Worm (Caenorhabditis elegans) whole organism, late embryonic: Measurements from ENCODE around the gene ZK632.4.

Experiments
- F13H6.1 ChIP-seq: sonication (generic microtip); optimal IDR thresholded peaks from 2 replicates; lab custom pipeline; 2016; ENCODE audit warnings: missing genetic modification characterization, missing compliant biosample characterization
- K09A11.1 ChIP-seq: sonication (generic microtip); optimal IDR thresholded peaks from 2 replicates; lab custom pipeline; 2017; ENCODE audit warnings: antibody characterized with exemption, mild to moderate bottlenecking, missing genetic modification characterization, missing compliant biosample characterization; ENCODE audit not compliant: insufficient read depth
- ahr-1 ChIP-seq: sonication (generic microtip); optimal IDR thresholded peaks from 2 replicates; lab custom pipeline; 2016; ENCODE audit warnings: missing genetic modification characterization, missing compliant biosample characterization
- ama-1 ChIP-seq: fragments of 150-350 bp; optimal IDR thresholded peaks from 2 replicates; lab custom pipeline; 2014
- ceh-22 ChIP-seq: sonication (generic microtip); optimal IDR thresholded peaks from 2 replicates; lab custom pipeline; 2017; ENCODE audit warnings: missing biosample characterization, missing genetic modification characterization
- ceh-30 ChIP-seq: fragments of 150-350 bp; optimal IDR thresholded peaks from 2 replicates; lab custom pipeline; 2014; ENCODE audit warnings: missing biosample characterization, missing genetic modification characterization
- ceh-31 ChIP-seq: sonication (generic microtip); optimal IDR thresholded peaks from 2 replicates; lab custom pipeline; 2016; ENCODE audit warnings: missing genetic modification characterization, missing compliant biosample characterization
- ceh-34 ChIP-seq: sonication (generic microtip); optimal IDR thresholded peaks from 2 replicates; lab custom pipeline; 2016; ENCODE audit warnings: mild to moderate bottlenecking, missing genetic modification characterization, missing compliant biosample characterization
- ceh-48 ChIP-seq: sonication (generic microtip); optimal IDR thresholded peaks from 2 replicates; lab custom pipeline; 2016; ENCODE audit warnings: missing genetic modification characterization, inconsistent platforms, missing compliant biosample characterization
- dmd-4 ChIP-seq: sonication (generic microtip); optimal IDR thresholded peaks from 2 replicates; lab custom pipeline; 2016; ENCODE audit warnings: borderline replicate concordance, missing genetic modification characterization, missing compliant biosample characterization
- dve-1 ChIP-seq: sonication (generic microtip); optimal IDR thresholded peaks from 2 replicates; lab custom pipeline; 2017; ENCODE audit warnings: antibody characterized with exemption, mild to moderate bottlenecking, missing genetic modification characterization, missing compliant biosample characterization
- elt-2 ChIP-seq: sonication (generic microtip); optimal IDR thresholded peaks from 2 replicates; lab custom pipeline; 2016; ENCODE audit warnings: missing genetic modification reagents, missing genetic modification characterization, missing compliant biosample characterization
- ets-4 ChIP-seq: sonication (generic microtip); optimal IDR thresholded peaks from 2 replicates; lab custom pipeline; 2016; ENCODE audit warnings: missing genetic modification characterization, missing compliant biosample characterization
- eyg-1 ChIP-seq: sonication (generic microtip); optimal IDR thresholded peaks from 2 replicates; lab custom pipeline; 2016; ENCODE audit warnings: missing genotype, missing genetic modification characterization, missing compliant biosample characterization
- fkh-10 ChIP-seq: fragments of 150-350 bp; optimal IDR thresholded peaks from 2 replicates; lab custom pipeline; 2014; ENCODE audit warnings: missing biosample characterization, missing genetic modification reagents, missing genetic modification characterization
- fkh-6 ChIP-seq: sonication (generic microtip); optimal IDR thresholded peaks from 2 replicates; lab custom pipeline; 2016; ENCODE audit warnings: missing genetic modification characterization, missing compliant biosample characterization
- gmeb-2 ChIP-seq: sonication (generic microtip); optimal IDR thresholded peaks from 2 replicates; lab custom pipeline; 2016; ENCODE audit warnings: missing genetic modification characterization, inconsistent platforms, missing compliant biosample characterization
- hlh-15 ChIP-seq: sonication (generic microtip); optimal IDR thresholded peaks from 2 replicates; lab custom pipeline; 2016; ENCODE audit warnings: missing genetic modification characterization, missing compliant biosample characterization
- hlh-30 ChIP-seq: sonication (generic microtip); optimal IDR thresholded peaks from 2 replicates; lab custom pipeline; 2017; ENCODE audit warnings: antibody characterized with exemption, missing genetic modification characterization, missing compliant biosample characterization; ENCODE audit not compliant: insufficient read depth
- hlh-6 ChIP-seq: sonication (generic microtip); optimal IDR thresholded peaks from 2 replicates; lab custom pipeline; 2016; ENCODE audit warnings: missing genotype, missing genetic modification characterization, missing compliant biosample characterization
- lim-6 ChIP-seq: sonication (generic microtip); optimal IDR thresholded peaks from 2 replicates; lab custom pipeline; 2016; ENCODE audit warnings: missing genetic modification characterization, missing compliant biosample characterization
- lin-11 ChIP-seq: fragments of 200-800 bp; sonication (Bioruptor generic); optimal IDR thresholded peaks from 2 replicates; lab custom pipeline; 2018; ENCODE audit warnings: mild to moderate bottlenecking, missing genetic modification characterization, missing compliant biosample characterization
- mec-3 ChIP-seq: sonication (generic microtip); optimal IDR thresholded peaks from 2 replicates; lab custom pipeline; 2016; ENCODE audit warnings: borderline replicate concordance, missing genetic modification characterization, missing compliant biosample characterization
- pat-9 ChIP-seq: fragments of 200-800 bp; sonication (Bioruptor generic); optimal IDR thresholded peaks from 2 replicates; lab custom pipeline; 2018; ENCODE audit warnings: mild to moderate bottlenecking, missing genetic modification characterization, moderate library complexity, missing compliant biosample characterization
- pax-1 ChIP-seq: fragments of 150-350 bp; optimal IDR thresholded peaks from 2 replicates; lab custom pipeline; 2014; ENCODE audit warnings: missing biosample characterization, missing genetic modification characterization
- pha-2 ChIP-seq: sonication (generic microtip); optimal IDR thresholded peaks from 2 replicates; lab custom pipeline; 2017; ENCODE audit warnings: mild to moderate bottlenecking, missing genetic modification characterization, missing compliant biosample characterization
- pqm-1 ChIP-seq: sonication (generic microtip); optimal IDR thresholded peaks from 2 replicates; lab custom pipeline; 2016; ENCODE audit warnings: missing genetic modification characterization, missing compliant biosample characterization
- pros-1 ChIP-seq: fragments of 150-350 bp; optimal IDR thresholded peaks from 2 replicates; lab custom pipeline; 2014; ENCODE audit warnings: missing biosample characterization, missing genetic modification reagents, missing genetic modification characterization
- ref-2 ChIP-seq: sonication (generic microtip); optimal IDR thresholded peaks from 2 replicates; lab custom pipeline; 2016; ENCODE audit warnings: missing genetic modification characterization, missing compliant biosample characterization
- sdc-2 ChIP-seq: sonication (generic microtip); optimal IDR thresholded peaks from 2 replicates; lab custom pipeline; 2016; ENCODE audit warnings: missing genotype, missing genetic modification characterization, missing compliant biosample characterization
- sox-4 ChIP-seq: sonication (generic microtip); optimal IDR thresholded peaks from 2 replicates; lab custom pipeline; 2017; ENCODE audit warnings: mild to moderate bottlenecking, missing genetic modification characterization, inconsistent platforms, missing compliant biosample characterization
- tbx-2 ChIP-seq: sonication (generic microtip); optimal IDR thresholded peaks from 2 replicates; lab custom pipeline; 2016; ENCODE audit warnings: missing genetic modification characterization, missing compliant biosample characterization
- tbx-7 ChIP-seq: sonication (generic microtip); optimal IDR thresholded peaks from 2 replicates; lab custom pipeline; 2016; ENCODE audit warnings: missing genotype, missing genetic modification characterization, missing compliant biosample characterization
- ttx-3 ChIP-seq: sonication (generic microtip); optimal IDR thresholded peaks from 2 replicates; lab custom pipeline; 2016; ENCODE audit warnings: missing genetic modification reagents, missing genetic modification characterization, missing compliant biosample characterization
- unc-3 ChIP-seq, 2 experiments: fragments of 200-800 bp in 1 of 2; sonication (Bioruptor generic) in 1 of 2; sonication (generic microtip) in 1 of 2; conservative IDR thresholded peaks in 1 of 2; optimal IDR thresholded peaks in 1 of 2; 2 replicates each; pipeline versions ENCODE4 v1.3.6 to Lab custom; 2016 to 2022; ENCODE audit warnings: missing compliant biosample characterization in 2 of 2, missing genetic modification characterization in 2 of 2, missing genetic modification reagents in 1 of 2
- unc-55 ChIP-seq: sonication (generic microtip); optimal IDR thresholded peaks from 2 replicates; lab custom pipeline; 2017; ENCODE audit warnings: missing biosample characterization, missing genetic modification reagents, missing genetic modification characterization
- unc-86 ChIP-seq: sonication (generic microtip); optimal IDR thresholded peaks from 2 replicates; lab custom pipeline; 2016; ENCODE audit warnings: missing genetic modification characterization, missing compliant biosample characterization
- zip-5 ChIP-seq: sonication (generic microtip); optimal IDR thresholded peaks from 2 replicates; lab custom pipeline; 2016; ENCODE audit warnings: missing genetic modification characterization, missing compliant biosample characterization
- ztf-16 ChIP-seq: sonication (generic microtip); optimal IDR thresholded peaks from 2 replicates; lab custom pipeline; 2017; ENCODE audit warnings: missing genetic modification characterization, missing compliant biosample characterization

The ZK632.4 gene

DNA sequence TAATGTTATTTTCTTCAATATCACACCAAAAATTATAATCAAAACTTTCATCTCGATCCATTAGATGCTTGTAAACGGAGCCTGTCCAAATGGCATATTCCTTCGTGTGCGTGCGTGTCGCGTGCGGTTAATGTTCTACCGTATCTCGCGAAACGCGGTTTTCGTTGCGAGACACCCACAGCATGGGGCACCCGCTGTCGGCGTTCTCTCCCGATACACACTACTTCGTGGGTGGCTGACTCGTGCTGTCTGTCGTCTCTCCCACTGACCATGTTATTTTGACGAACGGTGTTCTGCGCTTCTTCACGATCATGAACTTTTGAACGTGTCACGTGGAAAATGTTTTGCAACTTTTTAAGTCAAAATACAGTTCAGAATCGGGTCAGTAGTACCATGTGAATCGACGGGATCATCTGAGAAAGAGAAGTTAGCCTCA, 41.8 kb downstream of the ZK632.4 start (continued):
- TF ChIP-seq eyg-1 (tag; lab: Kevin White, UChicago) (peak; percentile 52), dve-1 (peak; percentile 90), lin-11 (tag; lab: Kevin White, UChicago) (peak; percentile 31), gmeb-2 (tag; lab: Kevin White, UChicago) (peak; percentile 65), ttx-3 (tag; lab: Kevin White, UChicago) (peak; percentile 22), hlh-15 (tag; lab: Kevin White, UChicago) (no peak), pax-1 (tag; lab: Kevin White, UChicago) (peak; percentile 56), hlh-30 (tag; lab: Kevin White, UChicago) (peak; percentile 96), ahr-1 (tag; lab: Kevin White, UChicago) (peak; percentile 8), hlh-6 (tag; lab: Kevin White, UChicago) (no peak), ama-1 (lab: Kevin White, UChicago) (peak; percentile 96), ceh-48 (tag; lab: Kevin White, UChicago) (no peak), pros-1 (tag; lab: Kevin White, UChicago) (peak; percentile 92), ceh-30 (tag; lab: Kevin White, UChicago) (peak; percentile 82), ref-2 (tag; lab: Kevin White, UChicago) (peak; percentile 98), pat-9 (tag; lab: Kevin White, UChicago) (peak; percentile 77), ceh-22 (tag; lab: Kevin White, UChicago) (no peak)
- TF ChIP-seq, all 69 proteins: peak for 52

ce11 chrIII:9764718-9765117, 42.5 kb downstream of the ZK632.4 start:
- TF ChIP-seq unc-55 (no peak), mec-3 (tag; lab: Kevin White, UChicago) (no peak), ceh-30 (tag; lab: Kevin White, UChicago) (no peak), F13H6.1 (no peak), tbx-2 (tag; lab: Kevin White, UChicago) (no peak), pqm-1 (tag; lab: Kevin White, UChicago) (no peak), elt-2 (tag; lab: Kevin White, UChicago) (no peak), dmd-4 (tag; lab: Kevin White, UChicago) (no peak)

ce11 chrIII:9762093-9762748, 45.0 kb downstream of the ZK632.4 start, which contains the start of gene gcc-2:
Gene gcc-2 (minus strand): TSS chrIII:9762143.
- TF ChIP-seq pha-2 (tag; lab: Kevin White, UChicago) = no peak
- TF ChIP-seq dve-1 = no peak
- no peak for TF ChIP-seq zip-5 (tag; lab: Kevin White, UChicago)
- no peak for TF ChIP-seq K09A11.1
- no peak for TF ChIP-seq ref-2 (tag; lab: Kevin White, UChicago)
- TF ChIP-seq pax-1 (tag; lab: Kevin White, UChicago) = no peak
- TF ChIP-seq eyg-1 (tag; lab: Kevin White, UChicago) = no peak
- TF ChIP-seq lim-6 (tag; lab: Kevin White, UChicago) = no peak
- TF ChIP-seq sox-4 = no peak
- no peak for TF ChIP-seq ceh-31
- TF ChIP-seq fkh-10 (GFP tag; lab: Kevin White, UChicago) = no peak
- no peak for TF ChIP-seq dmd-4 (tag; lab: Kevin White, UChicago)
- no peak for TF ChIP-seq fkh-6
- no peak for TF ChIP-seq pat-9 (tag; lab: Kevin White, UChicago)
- TF ChIP-seq ceh-34 = no peak
- no peak for TF ChIP-seq elt-2 (tag; lab: Kevin White, UChicago)
- no peak for TF ChIP-seq mec-3 (tag; lab: Kevin White, UChicago)
- TF ChIP-seq ets-4 (tag; lab: Kevin White, UChicago) = no peak
- TF ChIP-seq unc-86 (tag; lab: Kevin White, UChicago) = no peak
- no peak for TF ChIP-seq gmeb-2 (tag; lab: Kevin White, UChicago)

- TF ChIP-seq ceh-34 = no peak
- no peak for TF ChIP-seq ztf-16 (tag; lab: Kevin White, UChicago)
- TF ChIP-seq unc-3 (GFP tag; conservative IDR thresholded peaks at IDR 0.05; lab: Robert Waterston, UW) = no peak
- TF ChIP-seq unc-3 (tag; optimal IDR thresholded peaks at IDR 0.05; lab: Kevin White, UChicago) = no peak
- no peak for TF ChIP-seq hlh-30 (tag; lab: Kevin White, UChicago)
- TF ChIP-seq dve-1 = no peak
- no peak for TF ChIP-seq lim-6 (tag; lab: Kevin White, UChicago)
- TF ChIP-seq tbx-7 (tag; lab: Kevin White, UChicago) = no peak
- no peak for TF ChIP-seq sdc-2 (tag; lab: Kevin White, UChicago)
- no peak for TF ChIP-seq pax-1 (tag; lab: Kevin White, UChicago)
These were observed 47.1 kb downstream of the ZK632.4 start for ce11 chrIII:9760184-9760583.
